Fruit fly (Drosophila melanogaster) whole organism, embryonic: ENCODE data around the gene CG46523.

Experiments
- ATbp ChIP-seq: fragments of 200-800 bp; sonication (Bioruptor generic); optimal IDR thresholded peaks from 2 replicates; lab custom pipeline; 2017; ENCODE audit warnings: missing biosample characterization, mild to moderate bottlenecking, missing genetic modification characterization, missing genetic modification reagents
- Adf1 ChIP-seq: fragments of 200-800 bp; sonication (Bioruptor generic); IDR thresholded peaks from 2 replicates; pipeline ENCODE4 v1.3.6; 2022; ENCODE audit warnings: missing biosample characterization, missing genetic modification characterization
- Bdp1 ChIP-seq: fragments of 200-800 bp; sonication (Bioruptor generic); optimal IDR thresholded peaks from 3 replicates; lab custom pipeline; 2016; ENCODE audit warnings: missing biosample characterization, missing genetic modification characterization
- CG10147 ChIP-seq: fragments of 200-800 bp; sonication (Bioruptor generic); optimal IDR thresholded peaks from 2 replicates; lab custom pipeline; 2019; ENCODE audit warnings: missing biosample characterization, mild to moderate bottlenecking, missing genetic modification characterization, moderate library complexity
- CG10366 ChIP-seq: fragments of 200-800 bp; sonication (Bioruptor generic); IDR thresholded peaks from 2 replicates; pipeline ENCODE4 v1.3.6; 2022; ENCODE audit warnings: missing biosample characterization, missing genetic modification characterization
- CG10654 ChIP-seq: fragments of 200-800 bp; sonication (Bioruptor generic); optimal IDR thresholded peaks from 2 replicates; lab custom pipeline; 2016; ENCODE audit warnings: missing biosample characterization, missing genetic modification characterization
- CG13123 ChIP-seq: fragments of 200-800 bp; sonication (Bioruptor generic); optimal IDR thresholded peaks from 2 replicates; lab custom pipeline; 2016; ENCODE audit warnings: missing biosample characterization, missing genetic modification characterization
- CG13296 ChIP-seq: fragments of 200-800 bp; sonication (Bioruptor generic); optimal IDR thresholded peaks from 3 replicates; lab custom pipeline; 2018; ENCODE audit warnings: missing biosample characterization, mild to moderate bottlenecking, missing genetic modification characterization
- CG14014 ChIP-seq: fragments of 200-800 bp; sonication (Bioruptor generic); IDR thresholded peaks from 2 replicates; pipeline ENCODE4 v1.3.6; 2022; ENCODE audit warnings: missing biosample characterization, missing genetic modification characterization
- CG15011 ChIP-seq: fragments of 200-800 bp; sonication (Bioruptor generic); optimal IDR thresholded peaks from 3 replicates; lab custom pipeline; 2018; ENCODE audit warnings: missing biosample characterization, mild to moderate bottlenecking, missing genetic modification characterization
- CG1603 ChIP-seq: fragments of 200-800 bp; sonication (Bioruptor generic); optimal IDR thresholded peaks from 2 replicates; lab custom pipeline; 2019; ENCODE audit warnings: missing biosample characterization, mild to moderate bottlenecking, missing genetic modification characterization, moderate library complexity
- CG16813 ChIP-seq: fragments of 200-800 bp; sonication (Bioruptor generic); IDR thresholded peaks from 3 replicates; pipeline ENCODE4 v1.3.6; 2022; ENCODE audit warnings: missing biosample characterization, missing genetic modification characterization; ENCODE audit not compliant: partially characterized antibody
- CG17568 ChIP-seq: fragments of 200-800 bp; sonication (Bioruptor generic); optimal IDR thresholded peaks from 2 replicates; lab custom pipeline; 2018; ENCODE audit warnings: missing biosample characterization, mild to moderate bottlenecking, missing genetic modification characterization, moderate library complexity
- CG17829 ChIP-seq: fragments of 200-800 bp; optimal IDR thresholded peaks from 2 replicates; lab custom pipeline; 2019; ENCODE audit warnings: missing biosample characterization, mild to moderate bottlenecking, missing genetic modification characterization, moderate library complexity
- CG2116 ChIP-seq: fragments of 200-800 bp; sonication (Bioruptor generic); optimal IDR thresholded peaks from 3 replicates; lab custom pipeline; 2018; ENCODE audit warnings: missing biosample characterization, mild to moderate bottlenecking, missing genetic modification characterization
- CG2120 ChIP-seq: fragments of 200-800 bp; sonication (Bioruptor generic); optimal IDR thresholded peaks from 3 replicates; lab custom pipeline; 2016; ENCODE audit warnings: missing biosample characterization, missing genetic modification characterization
- CG33557 ChIP-seq: fragments of 200-800 bp; sonication (Bioruptor generic); optimal IDR thresholded peaks from 2 replicates; lab custom pipeline; 2019; ENCODE audit warnings: missing biosample characterization, mild to moderate bottlenecking, missing genetic modification characterization, moderate library complexity
- CG3407 ChIP-seq: fragments of 200-800 bp; sonication (Bioruptor generic); optimal IDR thresholded peaks from 2 replicates; lab custom pipeline; 2018; ENCODE audit warnings: missing biosample characterization, mild to moderate bottlenecking, missing genetic modification characterization
- CG6254 ChIP-seq: fragments of 200-800 bp; sonication (Bioruptor generic); optimal IDR thresholded peaks from 3 replicates; lab custom pipeline; 2017; ENCODE audit warnings: mild to moderate bottlenecking, missing biosample characterization, missing genetic modification reagents, missing genetic modification characterization
- CG6272 ChIP-seq: fragments of 200-800 bp; sonication (Bioruptor generic); IDR thresholded peaks from 2 replicates; pipeline ENCODE4 v1.3.6; 2022; ENCODE audit warnings: missing biosample characterization, missing genetic modification characterization
- CG9215 ChIP-seq: fragments of 200-800 bp; sonication (Bioruptor generic); IDR thresholded peaks from 2 replicates; pipeline ENCODE4 v1.3.6; 2022; ENCODE audit warnings: missing biosample characterization, missing genetic modification characterization
- CG9876 ChIP-seq: fragments of 200-800 bp; sonication (Bioruptor generic); optimal IDR thresholded peaks from 2 replicates; lab custom pipeline; 2016; ENCODE audit warnings: missing biosample characterization, missing genetic modification characterization
- HLH4C ChIP-seq: fragments of 200-800 bp; sonication (Bioruptor generic); IDR thresholded peaks from 3 replicates; pipeline ENCODE4 v1.3.6; 2022; ENCODE audit warnings: missing biosample characterization, missing genetic modification characterization; ENCODE audit not compliant: partially characterized antibody
- Hey ChIP-seq: fragments of 200-800 bp; sonication (Bioruptor generic); optimal IDR thresholded peaks from 3 replicates; lab custom pipeline; 2018; ENCODE audit warnings: missing biosample characterization, mild to moderate bottlenecking, missing genetic modification characterization
- Hr3 ChIP-seq: fragments of 200-800 bp; sonication (Bioruptor generic); optimal IDR thresholded peaks from 3 replicates; lab custom pipeline; 2016; ENCODE audit warnings: missing biosample characterization, missing genetic modification characterization
- Jarid2 ChIP-seq: fragments of 200-800 bp; sonication (Bioruptor generic); optimal IDR thresholded peaks from 3 replicates; lab custom pipeline; 2017; ENCODE audit warnings: mild to moderate bottlenecking, missing biosample characterization, missing genetic modification reagents, missing genetic modification characterization
- MBD-R2 ChIP-seq: fragments of 200-800 bp; sonication (Bioruptor generic); IDR thresholded peaks from 2 replicates; pipeline ENCODE4 v1.3.6; 2022; ENCODE audit warnings: missing biosample characterization, missing genetic modification characterization
- MTF-1 ChIP-seq: fragments of 200-800 bp; sonication (Bioruptor generic); optimal IDR thresholded peaks from 2 replicates; lab custom pipeline; 2018; ENCODE audit warnings: missing biosample characterization, mild to moderate bottlenecking, missing genetic modification characterization, borderline replicate concordance
- NC2β ChIP-seq: fragments of 200-800 bp; sonication (Bioruptor generic); optimal IDR thresholded peaks from 2 replicates; lab custom pipeline; 2016; ENCODE audit warnings: missing biosample characterization, missing genetic modification characterization
- NfI ChIP-seq: fragments of 200-800 bp; sonication (Bioruptor generic); optimal IDR thresholded peaks from 3 replicates; lab custom pipeline; 2018; ENCODE audit warnings: missing biosample characterization, mild to moderate bottlenecking, missing genetic modification characterization, moderate library complexity
- TFAM ChIP-seq: fragments of 200-800 bp; sonication (Bioruptor generic); optimal IDR thresholded peaks from 2 replicates; lab custom pipeline; 2017; ENCODE audit warnings: missing biosample characterization, missing genetic modification characterization, inconsistent platforms
- Taf1 ChIP-seq: fragments of 200-800 bp; sonication (Bioruptor generic); IDR thresholded peaks from 2 replicates; pipeline ENCODE4 v1.3.6; 2022; ENCODE audit warnings: missing biosample characterization, missing genetic modification characterization
- al ChIP-seq: fragments of 200-800 bp; sonication (Bioruptor generic); IDR thresholded peaks from 2 replicates; pipeline ENCODE4 v1.3.6; 2022; ENCODE audit warnings: missing biosample characterization, missing genetic modification characterization
- ara ChIP-seq: fragments of 200-800 bp; sonication (Bioruptor generic); IDR thresholded peaks from 2 replicates; pipeline ENCODE4 v1.3.6; 2022; ENCODE audit warnings: missing biosample characterization, missing genetic modification characterization
- bigmax ChIP-seq: fragments of 200-800 bp; sonication (Bioruptor generic); optimal IDR thresholded peaks from 2 replicates; lab custom pipeline; 2018; ENCODE audit warnings: missing biosample characterization, mild to moderate bottlenecking, missing genetic modification characterization
- cad ChIP-seq: fragments of >200 bp; optimal IDR thresholded peaks from 2 replicates; lab custom pipeline; 2017; ENCODE audit warnings: missing biosample characterization, missing genetic modification characterization
- gro ChIP-seq: fragments of 200-800 bp; sonication (Bioruptor generic); optimal IDR thresholded peaks from 2 replicates; lab custom pipeline; 2016; ENCODE audit warnings: missing biosample characterization, missing genetic modification characterization
- h ChIP-seq: fragments of >200 bp; optimal IDR thresholded peaks from 2 replicates; lab custom pipeline; 2017
- jigr1 ChIP-seq: fragments of 200-800 bp; sonication (Bioruptor generic); IDR thresholded peaks from 3 replicates; pipeline ENCODE4 v1.3.6; 2022; ENCODE audit warnings: missing biosample characterization, missing genetic modification characterization
- kni ChIP-seq: fragments of 200-800 bp; sonication (Bioruptor generic); optimal IDR thresholded peaks from 3 replicates; lab custom pipeline; 2017; ENCODE audit warnings: mild to moderate bottlenecking, missing biosample characterization, missing genetic modification reagents, missing genetic modification characterization
- peb ChIP-seq: fragments of 200-800 bp; sonication (Bioruptor generic); IDR thresholded peaks from 2 replicates; pipeline ENCODE4 v1.3.6; 2022; ENCODE audit warnings: missing biosample characterization, missing genetic modification characterization
- pros ChIP-seq: fragments of 200-800 bp; sonication (Bioruptor generic); optimal IDR thresholded peaks from 3 replicates; lab custom pipeline; 2019; ENCODE audit warnings: missing biosample characterization, mild to moderate bottlenecking, missing genetic modification characterization, moderate library complexity
- pum ChIP-seq: fragments of 200-800 bp; sonication (Bioruptor generic); optimal IDR thresholded peaks from 2 replicates; lab custom pipeline; 2016; ENCODE audit warnings: missing biosample characterization, missing genetic modification characterization
- sens ChIP-seq: fragments of 200-800 bp; sonication (Bioruptor generic); peaks from one replicate; lab custom pipeline; 2016; ENCODE audit warnings: missing biosample characterization, missing genetic modification characterization
- sens-2 ChIP-seq: fragments of 200-800 bp; sonication (Bioruptor generic); IDR thresholded peaks from 2 replicates; pipeline ENCODE4 v1.3.6; 2022; ENCODE audit warnings: missing biosample characterization, missing genetic modification characterization
- shn ChIP-seq: fragments of 200-800 bp; sonication (Bioruptor generic); optimal IDR thresholded peaks from 3 replicates; lab custom pipeline; 2016; ENCODE audit warnings: missing biosample characterization, missing genetic modification characterization
- slbo ChIP-seq: fragments of 200-800 bp; sonication (Bioruptor generic); IDR thresholded peaks from 2 replicates; pipeline ENCODE4 v1.3.6; 2022; ENCODE audit warnings: missing biosample characterization, missing genetic modification characterization
- so ChIP-seq: fragments of 200-800 bp; sonication (Bioruptor generic); IDR thresholded peaks from 3 replicates; pipeline ENCODE4 v1.3.6; 2022; ENCODE audit warnings: missing biosample characterization, missing genetic modification characterization
- tap ChIP-seq: fragments of 200-800 bp; optimal IDR thresholded peaks from 3 replicates; lab custom pipeline; 2019; ENCODE audit warnings: missing biosample characterization, mild to moderate bottlenecking, missing genetic modification characterization, moderate library complexity
- toy ChIP-seq: fragments of 200-800 bp; sonication (Bioruptor generic); IDR thresholded peaks from 2 replicates; pipeline ENCODE4 v1.3.6; 2022; ENCODE audit warnings: missing biosample characterization, missing genetic modification characterization
- trh ChIP-seq: fragments of 200-800 bp; sonication (Bioruptor generic); optimal IDR thresholded peaks from 2 replicates; lab custom pipeline; 2016; ENCODE audit warnings: missing biosample characterization, missing genetic modification characterization
- wor ChIP-seq: fragments of 200-800 bp; sonication (Bioruptor generic); IDR thresholded peaks from 2 replicates; pipeline ENCODE4 v1.3.6; 2022; ENCODE audit warnings: missing biosample characterization, missing genetic modification characterization

CG46523 gene

DNA sequence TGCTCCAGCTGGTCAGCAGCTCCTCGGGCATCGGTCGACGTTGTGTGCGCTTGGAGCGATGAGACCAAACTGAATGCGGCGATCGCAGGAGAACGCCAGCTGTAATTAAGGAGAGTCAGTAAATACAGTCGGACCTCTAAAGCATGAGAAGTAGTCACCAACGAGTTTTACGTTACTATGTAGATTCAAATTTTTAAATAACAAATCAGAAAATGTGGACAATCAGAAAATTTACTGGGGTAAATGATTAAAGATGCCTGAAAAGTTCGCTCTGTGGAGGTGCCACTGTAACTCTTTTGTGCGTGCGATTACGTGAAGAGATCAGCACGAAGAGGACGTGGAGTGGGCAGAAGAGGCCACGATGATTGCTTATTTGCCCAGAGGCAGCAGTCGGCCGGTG, 24.1 kb upstream of the CG46523 start, which contains the start of gene SCOT (continued):
- peak; percentile 30; the same call in 1 of the 3 replicates for TF ChIP-seq jigr1 (GFP tag; lab: Robert Waterston, UW)
- TF ChIP-seq Taf1 (GFP tag; lab: Robert Waterston, UW) = no peak
- peak; percentile 43; the same call in 1 of the 2 replicates for TF ChIP-seq al (GFP tag; lab: Robert Waterston, UW)
- TF ChIP-seq CG3407 = no peak
- peak; percentile 97 for TF ChIP-seq sens (GFP tag; lab: Kevin White, UChicago)
- no peak for TF ChIP-seq CG10147 (GFP tag; lab: Kevin White, UChicago)
- peak; percentile 69 for TF ChIP-seq ATbp (GFP tag; lab: Kevin White, UChicago)
- TF ChIP-seq CG6272 (GFP tag; lab: Robert Waterston, UW) = peak; percentile 50; the same call in 1 of the 2 replicates
- no peak for TF ChIP-seq trh (GFP tag; lab: Kevin White, UChicago)
- no peak for TF ChIP-seq CG6254 (GFP tag; lab: Kevin White, UChicago)
- no peak for TF ChIP-seq CG10654 (GFP tag; lab: Kevin White, UChicago)
- no peak for TF ChIP-seq CG17829 (tag; lab: Kevin White, UChicago)
- no peak for TF ChIP-seq CG13296 (GFP tag; lab: Kevin White, UChicago)
- no peak for TF ChIP-seq Bdp1 (GFP tag; lab: Kevin White, UChicago)
- no peak for TF ChIP-seq kni (GFP tag; lab: Kevin White, UChicago)
- peak; percentile 67 for TF ChIP-seq NfI (GFP tag; lab: Kevin White, UChicago)
- TF ChIP-seq peb (GFP tag; lab: Robert Waterston, UW) = peak; percentile 45
- TF ChIP-seq CG2116 (GFP tag; lab: Kevin White, UChicago) = peak; percentile 10
- TF ChIP-seq NC2β = peak; percentile 58
- peak; percentile 73 for TF ChIP-seq ara
- TF ChIP-seq tap (tag; lab: Kevin White, UChicago) = no peak
- peak; percentile 48 for TF ChIP-seq shn (GFP tag; lab: Kevin White, UChicago)
- no peak for TF ChIP-seq toy (GFP tag; lab: Robert Waterston, UW)
- peak; percentile 76 for TF ChIP-seq CG14014
- peak; percentile 54 for TF ChIP-seq pum (GFP tag; lab: Kevin White, UChicago)
- no peak; the same call in 1 of the 2 replicates for TF ChIP-seq MBD-R2 (GFP tag; lab: Robert Waterston, UW)
- no peak for TF ChIP-seq CG1603 (tag; lab: Kevin White, UChicago)
- TF ChIP-seq CG16813 (GFP tag; lab: Robert Waterston, UW) = no peak
- TF ChIP-seq CG9215 (GFP tag; lab: Robert Waterston, UW) = peak; percentile 57
- no peak for TF ChIP-seq CG33557 (GFP tag; lab: Kevin White, UChicago)
- no peak for TF ChIP-seq CG13123 (GFP tag; lab: Kevin White, UChicago)
- peak; percentile 67 for TF ChIP-seq slbo
- no peak for TF ChIP-seq CG2120 (GFP tag; lab: Kevin White, UChicago)
- TF ChIP-seq cad (GFP tag; lab: Kevin White, UChicago) = no peak
- TF ChIP-seq sens-2 = 0 out of 2 replicates have a peak, but pooled peaks have one; percentile 48
- no peak for TF ChIP-seq h (lab: Kevin White, UChicago)
- TF ChIP-seq CG10366 (GFP tag; lab: Robert Waterston, UW) = peak; percentile 80
- TF ChIP-seq Jarid2 (GFP tag; lab: Kevin White, UChicago) = no peak
- no peak for TF ChIP-seq MTF-1
- TF ChIP-seq Adf1 (GFP tag; lab: Robert Waterston, UW) = no peak
- TF ChIP-seq CG17568 = no peak
- no peak for TF ChIP-seq Hey (tag; lab: Kevin White, UChicago)
- TF ChIP-seq gro (GFP tag; lab: Kevin White, UChicago) = no peak
- TF ChIP-seq bigmax (GFP tag; lab: Kevin White, UChicago) = no peak
- no peak for TF ChIP-seq pros (GFP tag; lab: Kevin White, UChicago)
- TF ChIP-seq HLH4C (GFP tag; lab: Robert Waterston, UW) = no peak
- peak; percentile 55 for TF ChIP-seq Hr3
- peak; percentile 66; the same call in 2 of the 3 replicates for TF ChIP-seq so (GFP tag; lab: Robert Waterston, UW)
- TF ChIP-seq CG15011 (GFP tag; lab: Kevin White, UChicago) = no peak
- TF ChIP-seq CG9876 (GFP tag; lab: Kevin White, UChicago) = no peak
- peak; percentile 75 for TF ChIP-seq wor (GFP tag; lab: Robert Waterston, UW)
- TF ChIP-seq TFAM (GFP tag; lab: Kevin White, UChicago) = no peak
